Worm (Caenorhabditis elegans) whole organism, young adult: ENCODE data around the gene jac-1.

Source experiments
- K12H6.12 ChIP-seq: fragments of 200-800 bp; sonication (Bioruptor generic); optimal IDR thresholded peaks from 2 replicates; lab custom pipeline; 2018; ENCODE audit warnings: mild to moderate bottlenecking, missing genetic modification characterization, missing compliant biosample characterization
- pha-4 ChIP-seq: fragments of 150-350 bp; sonication (generic microtip); optimal IDR thresholded peaks from 2 replicates; lab custom pipeline; 2014; ENCODE audit warnings: missing biosample characterization, missing genetic modification reagents, missing genetic modification characterization
- rpc-1 ChIP-seq, 2 experiments: fragments of 150-350 bp in 1 of 2; sonication (generic microtip) in 1 of 2; optimal IDR thresholded peaks; 2 replicates each; lab custom pipeline; 2014 to 2018; ENCODE audit warnings: missing biosample characterization in 1 of 2, missing genetic modification characterization in 1 of 2, missing genetic modification reagents in 1 of 2, missing genotype in 1 of 2
- sea-2 ChIP-seq: fragments of 200-800 bp; sonication (Bioruptor generic); IDR thresholded peaks from 2 replicates; pipeline ENCODE4 v1.3.6; 2022; ENCODE audit warnings: missing genetic modification characterization, missing compliant biosample characterization
- unc-130 ChIP-seq: sonication (generic microtip); optimal IDR thresholded peaks from 2 replicates; lab custom pipeline; 2016; ENCODE audit warnings: missing genetic modification reagents, missing genetic modification characterization, missing compliant biosample characterization

- no peak for TF ChIP-seq unc-130 (GFP tag; lab: Kevin White, UChicago)
- TF ChIP-seq rpc-1 (optimal IDR thresholded peaks at IDR 0.05; lab: Kevin White, UChicago): no peak
- TF ChIP-seq rpc-1 (tag; optimal IDR thresholded peaks at IDR 0.05; lab: Kevin White, UChicago): no peak
- no peak for TF ChIP-seq K12H6.12
- TF ChIP-seq sea-2 (GFP tag; lab: Robert Waterston, UW): no peak
- TF ChIP-seq pha-4 (tag; lab: Kevin White, UChicago): no peak
Observed at ce11 chrIV:15991416-15991815, 35.2 kb downstream of the jac-1 start.
